Worm (Caenorhabditis elegans) whole organism, late embryonic: ENCODE data around the gene gldi-6.

ENCODE experiments used
- C08G9.2 ChIP-seq: sonication (generic microtip); optimal IDR thresholded peaks from 2 replicates; lab custom pipeline; 2016; ENCODE audit warnings: mild to moderate bottlenecking, missing genetic modification characterization, moderate library complexity, missing compliant biosample characterization
- K02D7.2 ChIP-seq: sonication (generic microtip); optimal IDR thresholded peaks from 2 replicates; lab custom pipeline; 2017; ENCODE audit warnings: mild to moderate bottlenecking, missing genetic modification characterization, missing compliant biosample characterization
- Y22D7AL.16 ChIP-seq: sonication (generic microtip); optimal IDR thresholded peaks from 2 replicates; lab custom pipeline; 2016; ENCODE audit warnings: missing genetic modification characterization, missing compliant biosample characterization
- ahr-1 ChIP-seq: sonication (generic microtip); optimal IDR thresholded peaks from 2 replicates; lab custom pipeline; 2016; ENCODE audit warnings: missing genetic modification characterization, missing compliant biosample characterization
- ama-1 ChIP-seq: fragments of 150-350 bp; optimal IDR thresholded peaks from 2 replicates; lab custom pipeline; 2014
- ceh-14 ChIP-seq: sonication (generic microtip); optimal IDR thresholded peaks from 2 replicates; lab custom pipeline; 2016; ENCODE audit warnings: missing genotype, missing genetic modification characterization, missing compliant biosample characterization
- ceh-18 ChIP-seq: sonication (generic microtip); optimal IDR thresholded peaks from 2 replicates; lab custom pipeline; 2016; ENCODE audit warnings: missing genetic modification characterization, missing compliant biosample characterization
- ceh-19 ChIP-seq: fragments of 200-800 bp; sonication (Bioruptor generic); optimal IDR thresholded peaks from 2 replicates; lab custom pipeline; 2018; ENCODE audit warnings: mild to moderate bottlenecking, missing genetic modification characterization, missing compliant biosample characterization
- ceh-22 ChIP-seq: sonication (generic microtip); optimal IDR thresholded peaks from 2 replicates; lab custom pipeline; 2017; ENCODE audit warnings: missing biosample characterization, missing genetic modification characterization
- ceh-24 ChIP-seq: sonication (generic microtip); optimal IDR thresholded peaks from 2 replicates; lab custom pipeline; 2016; ENCODE audit warnings: mild to moderate bottlenecking, missing genetic modification characterization, missing compliant biosample characterization
- ceh-31 ChIP-seq: sonication (generic microtip); optimal IDR thresholded peaks from 2 replicates; lab custom pipeline; 2016; ENCODE audit warnings: missing genetic modification characterization, missing compliant biosample characterization
- ceh-34 ChIP-seq: sonication (generic microtip); optimal IDR thresholded peaks from 2 replicates; lab custom pipeline; 2016; ENCODE audit warnings: mild to moderate bottlenecking, missing genetic modification characterization, missing compliant biosample characterization
- ceh-6 ChIP-seq: fragments of 200-800 bp; sonication (Bioruptor generic); optimal IDR thresholded peaks from 2 replicates; lab custom pipeline; 2018; ENCODE audit warnings: mild to moderate bottlenecking, missing genetic modification characterization, missing compliant biosample characterization
- ceh-9 ChIP-seq: sonication (generic microtip); optimal IDR thresholded peaks from 2 replicates; lab custom pipeline; 2016; ENCODE audit warnings: mild to moderate bottlenecking, missing genetic modification characterization, inconsistent platforms, missing compliant biosample characterization
- dmd-4 ChIP-seq: sonication (generic microtip); optimal IDR thresholded peaks from 2 replicates; lab custom pipeline; 2016; ENCODE audit warnings: borderline replicate concordance, missing genetic modification characterization, missing compliant biosample characterization
- dve-1 ChIP-seq: sonication (generic microtip); optimal IDR thresholded peaks from 2 replicates; lab custom pipeline; 2017; ENCODE audit warnings: antibody characterized with exemption, mild to moderate bottlenecking, missing genetic modification characterization, missing compliant biosample characterization
- elt-2 ChIP-seq: sonication (generic microtip); optimal IDR thresholded peaks from 2 replicates; lab custom pipeline; 2016; ENCODE audit warnings: missing genetic modification reagents, missing genetic modification characterization, missing compliant biosample characterization
- elt-4 ChIP-seq: sonication (generic microtip); optimal IDR thresholded peaks from 2 replicates; lab custom pipeline; 2016; ENCODE audit warnings: missing genetic modification characterization, missing compliant biosample characterization
- gmeb-2 ChIP-seq: sonication (generic microtip); optimal IDR thresholded peaks from 2 replicates; lab custom pipeline; 2016; ENCODE audit warnings: missing genetic modification characterization, inconsistent platforms, missing compliant biosample characterization
- hlh-13 ChIP-seq: fragments of 200-800 bp; sonication (Bioruptor generic); optimal IDR thresholded peaks from 2 replicates; lab custom pipeline; 2018; ENCODE audit warnings: mild to moderate bottlenecking, missing genetic modification characterization, missing compliant biosample characterization
- hlh-15 ChIP-seq: sonication (generic microtip); optimal IDR thresholded peaks from 2 replicates; lab custom pipeline; 2016; ENCODE audit warnings: missing genetic modification characterization, missing compliant biosample characterization
- lin-11 ChIP-seq: fragments of 200-800 bp; sonication (Bioruptor generic); optimal IDR thresholded peaks from 2 replicates; lab custom pipeline; 2018; ENCODE audit warnings: mild to moderate bottlenecking, missing genetic modification characterization, missing compliant biosample characterization
- nhr-232 ChIP-seq: sonication (generic microtip); optimal IDR thresholded peaks from 2 replicates; lab custom pipeline; 2016; ENCODE audit warnings: missing genetic modification characterization, missing compliant biosample characterization
- odd-2 ChIP-seq: sonication (generic microtip); optimal IDR thresholded peaks from 2 replicates; lab custom pipeline; 2017; ENCODE audit warnings: antibody characterized with exemption, mild to moderate bottlenecking, missing genetic modification characterization, missing compliant biosample characterization
- pha-2 ChIP-seq: sonication (generic microtip); optimal IDR thresholded peaks from 2 replicates; lab custom pipeline; 2017; ENCODE audit warnings: mild to moderate bottlenecking, missing genetic modification characterization, missing compliant biosample characterization
- rnt-1 ChIP-seq: sonication (generic microtip); optimal IDR thresholded peaks from 2 replicates; lab custom pipeline; 2016; ENCODE audit warnings: missing genetic modification characterization, missing compliant biosample characterization
- sdc-2 ChIP-seq: sonication (generic microtip); optimal IDR thresholded peaks from 2 replicates; lab custom pipeline; 2016; ENCODE audit warnings: missing genotype, missing genetic modification characterization, missing compliant biosample characterization
- sox-4 ChIP-seq: sonication (generic microtip); optimal IDR thresholded peaks from 2 replicates; lab custom pipeline; 2017; ENCODE audit warnings: mild to moderate bottlenecking, missing genetic modification characterization, inconsistent platforms, missing compliant biosample characterization
- syd-9 ChIP-seq: sonication (generic microtip); optimal IDR thresholded peaks from 2 replicates; lab custom pipeline; 2016; ENCODE audit warnings: mild to moderate bottlenecking, missing genetic modification characterization, moderate library complexity, missing compliant biosample characterization
- tbx-2 ChIP-seq: sonication (generic microtip); optimal IDR thresholded peaks from 2 replicates; lab custom pipeline; 2016; ENCODE audit warnings: missing genetic modification characterization, missing compliant biosample characterization
- ttx-3 ChIP-seq: sonication (generic microtip); optimal IDR thresholded peaks from 2 replicates; lab custom pipeline; 2016; ENCODE audit warnings: missing genetic modification reagents, missing genetic modification characterization, missing compliant biosample characterization
- unc-3 ChIP-seq, 2 experiments: fragments of 200-800 bp in 1 of 2; sonication (Bioruptor generic) in 1 of 2; sonication (generic microtip) in 1 of 2; conservative IDR thresholded peaks in 1 of 2; optimal IDR thresholded peaks in 1 of 2; 2 replicates each; pipeline versions ENCODE4 v1.3.6 to Lab custom; 2016 to 2022; ENCODE audit warnings: missing compliant biosample characterization in 2 of 2, missing genetic modification characterization in 2 of 2, missing genetic modification reagents in 1 of 2
- unc-42 ChIP-seq: sonication (generic microtip); optimal IDR thresholded peaks from 2 replicates; lab custom pipeline; 2016; ENCODE audit warnings: missing genotype, missing genetic modification characterization, missing compliant biosample characterization
- unc-55 ChIP-seq: sonication (generic microtip); optimal IDR thresholded peaks from 2 replicates; lab custom pipeline; 2017; ENCODE audit warnings: missing biosample characterization, missing genetic modification reagents, missing genetic modification characterization

The gldi-6 gene

ce11 chrII:3429400-3429799 lies 17.3 kb upstream of the gldi-6 start, which contains the start of gene C16C8.18:
C16C8.18 (plus strand) TSS chrII:3429700.
- no peak for TF ChIP-seq ceh-19 (GFP tag; lab: Kevin White, UChicago)
- TF ChIP-seq ceh-24 (tag; lab: Kevin White, UChicago), result no peak
- no peak for TF ChIP-seq hlh-15
- TF ChIP-seq sdc-2, result no peak
- no peak for TF ChIP-seq ceh-22 (tag; lab: Kevin White, UChicago)
- no peak for TF ChIP-seq Y22D7AL.16
- no peak for TF ChIP-seq ceh-14 (tag; lab: Kevin White, UChicago)
- TF ChIP-seq C08G9.2, result no peak
- TF ChIP-seq tbx-2 (tag; lab: Kevin White, UChicago), result no peak
- TF ChIP-seq K02D7.2 (tag; lab: Kevin White, UChicago), result no peak
- no peak for TF ChIP-seq rnt-1 (tag; lab: Kevin White, UChicago)
- TF ChIP-seq ceh-6 (GFP tag; lab: Kevin White, UChicago), result no peak
- TF ChIP-seq ceh-31 (tag; lab: Kevin White, UChicago), result no peak
- no peak for TF ChIP-seq lin-11 (tag; lab: Kevin White, UChicago)

- TF ChIP-seq elt-4 (tag; lab: Kevin White, UChicago), result no peak
- no peak for TF ChIP-seq elt-2 (tag; lab: Kevin White, UChicago)
- no peak for TF ChIP-seq ttx-3 (tag; lab: Kevin White, UChicago)
- TF ChIP-seq dmd-4 (tag; lab: Kevin White, UChicago), result no peak
These were observed 11.7 kb upstream of the gldi-6 start for ce11 chrII:3434893-3435503.

- no peak for TF ChIP-seq ttx-3 (tag; lab: Kevin White, UChicago)
- TF ChIP-seq unc-42 (tag; lab: Kevin White, UChicago), result no peak
- no peak for TF ChIP-seq dve-1
- TF ChIP-seq ahr-1 (tag; lab: Kevin White, UChicago), result no peak
- no peak for TF ChIP-seq unc-3 (GFP tag; conservative IDR thresholded peaks at IDR 0.05; lab: Robert Waterston, UW)
- no peak for TF ChIP-seq unc-3 (tag; optimal IDR thresholded peaks at IDR 0.05; lab: Kevin White, UChicago)
- no peak for TF ChIP-seq elt-4 (tag; lab: Kevin White, UChicago)
- no peak for TF ChIP-seq pha-2 (tag; lab: Kevin White, UChicago)
- no peak for TF ChIP-seq gmeb-2
- TF ChIP-seq unc-55 (GFP tag; lab: Kevin White, UChicago), result no peak
- no peak for TF ChIP-seq nhr-232 (tag; lab: Kevin White, UChicago)
- TF ChIP-seq ama-1 (lab: Kevin White, UChicago), result no peak
These were observed 10.3 kb upstream of the gldi-6 start, which contains the start of gene skpo-2 for ce11 chrII:3436412-3436811. skpo-2 (minus strand) TSS chrII:3436512.

- no peak for TF ChIP-seq syd-9
- no peak for TF ChIP-seq sdc-2
- no peak for TF ChIP-seq ceh-19 (GFP tag; lab: Kevin White, UChicago)
- TF ChIP-seq Y22D7AL.16, result no peak
These were observed 9.4 kb upstream of the gldi-6 start for ce11 chrII:3437393-3437792.

- TF ChIP-seq syd-9 (no peak), ceh-34 (tag; lab: Kevin White, UChicago) (no peak), ceh-9 (no peak), hlh-13 (GFP tag; lab: Kevin White, UChicago) (no peak), sox-4 (tag; lab: Kevin White, UChicago) (no peak), ceh-18 (tag; lab: Kevin White, UChicago) (no peak), odd-2 (tag; lab: Kevin White, UChicago) (no peak), ceh-19 (GFP tag; lab: Kevin White, UChicago) (no peak), ceh-14 (tag; lab: Kevin White, UChicago) (no peak), sdc-2 (no peak), lin-11 (tag; lab: Kevin White, UChicago) (no peak)
These were observed 8.5 kb upstream of the gldi-6 start for ce11 chrII:3438280-3438679.
